Fruit fly (Drosophila melanogaster): ENCODE data around the gene CG9287.

CG9287 gene

dm6 chr2L:8633671-8634391 is 45.8 kb downstream of the CG9287 start (continued):
- TF ChIP-seq CG15269 (tag; optimal IDR thresholded peaks at IDR 0.05) (no peak), CG10321 (GFP tag; IDR thresholded peaks at IDR 0.05) (peak; percentile 55; the same call in 1 of the 2 replicates), klu (GFP tag; IDR thresholded peaks at IDR 0.05) (peak; percentile 26; the same call in 1 of the 2 replicates), CG9727 (GFP tag; optimal IDR thresholded peaks at IDR 0.05) (no peak), CG14014 (GFP tag; IDR thresholded peaks at IDR 0.05) (0 out of 2 replicates have a peak, but pooled peaks have one; percentile 10), CG4820 (GFP tag; optimal IDR thresholded peaks at IDR 0.05) (no peak), ara (GFP tag; IDR thresholded peaks at IDR 0.05) (0 out of 2 replicates have a peak, but pooled peaks have one; percentile 24), zen (tag; optimal IDR thresholded peaks at IDR 0.05) (no peak), luna (GFP tag; optimal IDR thresholded peaks at IDR 0.05) (no peak), pros (GFP tag; optimal IDR thresholded peaks at IDR 0.05) (no peak), sug (tag; optimal IDR thresholded peaks at IDR 0.05) (no peak), E2f2 (GFP tag; IDR thresholded peaks at IDR 0.05) (peak; percentile 35; the same call in 1 of the 2 replicates), CG10366 (GFP tag; IDR thresholded peaks at IDR 0.05) (peak; percentile 46; the same call in 1 of the 2 replicates), lov (optimal IDR thresholded peaks at IDR 0.05) (no peak), lov (GFP tag; IDR thresholded peaks at IDR 0.05) (no peak), wdn (GFP tag; IDR thresholded peaks at IDR 0.05) (no peak), pan (optimal IDR thresholded peaks at IDR 0.05) (no peak), pan (GFP tag; optimal IDR thresholded peaks at IDR 0.05 in 1 of 2, IDR thresholded peaks at IDR 0.05 in 1 of 2) (peak in 1 of 2 experiments; percentile 49), tll (GFP tag; optimal IDR thresholded peaks at IDR 0.05) (no peak), sqz (GFP tag; optimal IDR thresholded peaks at IDR 0.05) (no peak), H2.0 (GFP tag; IDR thresholded peaks at IDR 0.05) (peak; percentile 48; the same call in 1 of the 2 replicates), slou (GFP tag; optimal IDR thresholded peaks at IDR 0.05) (no peak), ind (GFP tag; optimal IDR thresholded peaks at IDR 0.05) (peak; percentile 13), MTF-1 (GFP tag; optimal IDR thresholded peaks at IDR 0.05; ENCODE audit: borderline replicate concordance) (no peak), CG18764 (GFP tag; optimal IDR thresholded peaks at IDR 0.05) (no peak), corto (GFP tag; optimal IDR thresholded peaks at IDR 0.05) (no peak), Xrp1 (GFP tag; IDR thresholded peaks at IDR 0.05) (peak; percentile 64), pfk (GFP tag; optimal IDR thresholded peaks at IDR 0.05) (peak; percentile 93), NC2β (GFP tag; optimal IDR thresholded peaks at IDR 0.05) (no peak), CG17361 (GFP tag; IDR thresholded peaks at IDR 0.05) (no peak), ato (GFP tag; IDR thresholded peaks at IDR 0.05; ENCODE audit: partially characterized antibody) (no peak), repo (GFP tag; optimal IDR thresholded peaks at IDR 0.05) (no peak), CrebB (tag; optimal IDR thresholded peaks at IDR 0.05) (no peak), CG7372 (GFP tag; IDR thresholded peaks at IDR 0.05) (no peak), abd-A (tag; optimal IDR thresholded peaks at IDR 0.05) (peak; percentile 19), prd (optimal IDR thresholded peaks at IDR 0.05) (no peak), prd (GFP tag; IDR thresholded peaks at IDR 0.05) (peak; percentile 57; the same call in 2 of the 3 replicates), CG14441 (GFP tag; IDR thresholded peaks at IDR 0.05) (0 out of 2 replicates have a peak, but pooled peaks have one; percentile 41), BtbVII (GFP tag; optimal IDR thresholded peaks at IDR 0.05) (peak; percentile 23), CG18619 (GFP tag; optimal IDR thresholded peaks at IDR 0.05) (peak; percentile 8), D (optimal IDR thresholded peaks at IDR 0.05) (no peak), D (GFP tag; optimal IDR thresholded peaks at IDR 0.05) (no peak), CG18011 (GFP tag; optimal IDR thresholded peaks at IDR 0.05) (no peak), CG5245 (GFP tag; optimal IDR thresholded peaks at IDR 0.05) (no peak), CG31388 (GFP tag; optimal IDR thresholded peaks at IDR 0.05) (no peak), CG4707 (GFP tag; optimal IDR thresholded peaks at IDR 0.05) (no peak), cwo (GFP tag; optimal IDR thresholded peaks at IDR 0.05) (no peak), Oli (tag; optimal IDR thresholded peaks at IDR 0.05) (peak; percentile 37), CG2116 (GFP tag; optimal IDR thresholded peaks at IDR 0.05) (no peak), lab (GFP tag; optimal IDR thresholded peaks at IDR 0.05) (peak; percentile 53)

Data from whole organism, embryonic.